Worm (Caenorhabditis elegans): ENCODE results near the gene nit-1.

ce11 chrIII:3964237-3964636, 42.2 kb downstream of the nit-1 start, which contains the start of gene R10E9.2:
- TF ChIP-seq eor-1 (tag; optimal IDR thresholded peaks at IDR 0.05), result no peak
- no peak for TF ChIP-seq ztf-11 (tag; optimal IDR thresholded peaks at IDR 0.05)
- no peak for TF ChIP-seq fkh-10 (GFP tag; optimal IDR thresholded peaks at IDR 0.05)
- TF ChIP-seq ceh-28 (tag; optimal IDR thresholded peaks at IDR 0.05), result no peak
- no peak for TF ChIP-seq mml-1 (tag; optimal IDR thresholded peaks at IDR 0.05)
